Worm (Caenorhabditis elegans): ENCODE data around the gene wht-2.

Gene wht-2

DNA sequence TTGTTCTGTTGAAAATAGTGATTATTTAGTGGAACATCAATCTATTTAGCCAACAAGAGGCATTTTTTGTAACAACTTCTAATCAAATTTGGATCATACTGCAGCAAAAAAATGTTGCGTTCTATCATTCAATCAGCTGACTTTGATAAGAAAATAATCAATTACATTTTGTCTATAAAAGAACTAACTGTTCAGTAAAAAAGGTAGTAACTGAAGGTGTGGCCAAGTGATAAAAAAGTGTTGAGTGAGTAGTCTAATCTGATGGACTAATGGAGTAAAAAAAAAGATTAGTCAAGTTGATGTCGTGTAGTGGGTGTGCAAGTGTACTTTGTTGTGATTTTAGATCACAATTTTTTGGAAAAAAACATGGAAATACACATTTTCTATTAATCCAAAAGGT lies 22.1 kb downstream of the wht-2 start:
- no peak for TF ChIP-seq sup-37 (GFP tag; optimal IDR thresholded peaks at IDR 0.05)
- no peak for TF ChIP-seq irx-1 (tag; optimal IDR thresholded peaks at IDR 0.05)
- no peak for TF ChIP-seq unc-30 (tag; optimal IDR thresholded peaks at IDR 0.05)
- no peak for TF ChIP-seq snu-23 (GFP tag; optimal IDR thresholded peaks at IDR 0.05)
- no peak for TF ChIP-seq skn-1 (tag; optimal IDR thresholded peaks at IDR 0.05)
- TF ChIP-seq ces-1 (GFP tag; optimal IDR thresholded peaks at IDR 0.05) = no peak
- peak in 1 of 2 experiments; percentile 6 for TF ChIP-seq lin-35 (GFP tag; optimal IDR thresholded peaks at IDR 0.05)
- peak in 2 of 6 experiments; percentile 1 to 61 for TF ChIP-seq elt-3 (tag; optimal IDR thresholded peaks at IDR 0.05)
- peak; percentile 57 for TF ChIP-seq nhr-85 (tag)
- no peak for TF ChIP-seq nhr-71 (tag; optimal IDR thresholded peaks at IDR 0.05)
- TF ChIP-seq xbp-1 (tag; optimal IDR thresholded peaks at IDR 0.05) = no peak
- no peak for TF ChIP-seq jun-1 (tag; optimal IDR thresholded peaks at IDR 0.05)
- no peak for TF ChIP-seq nhr-47 (tag; optimal IDR thresholded peaks at IDR 0.05)
- no peak for TF ChIP-seq efl-1 (optimal IDR thresholded peaks at IDR 0.05)
- TF ChIP-seq efl-1 (GFP tag; optimal IDR thresholded peaks at IDR 0.05 in 1 of 2) = peak in 1 of 2 experiments; percentile 80

DNA sequence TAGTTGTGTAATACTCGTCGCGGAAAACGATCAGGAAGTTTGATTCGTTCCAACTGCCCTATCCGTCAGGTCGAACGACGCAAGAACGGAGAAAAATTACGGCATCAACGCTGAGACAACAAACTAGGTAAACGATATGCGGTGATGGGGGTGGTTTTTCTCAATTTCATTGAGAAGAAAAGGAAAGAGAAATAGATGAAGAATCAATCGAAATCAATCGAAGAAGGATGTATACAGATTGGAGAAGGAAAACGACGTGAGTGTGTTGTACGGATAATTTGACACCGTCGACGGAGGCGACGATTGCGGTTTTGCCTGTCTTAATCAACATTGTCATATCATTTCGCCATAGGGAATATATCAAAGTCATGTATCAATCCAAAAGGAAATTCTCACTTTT lies 23.7 kb downstream of the wht-2 start:
- no peak for TF ChIP-seq Y116A8C.19 (tag; optimal IDR thresholded peaks at IDR 0.05; ENCODE audit: borderline replicate concordance)
- TF ChIP-seq nhr-85 (tag) = peak; percentile 49
- peak in 1 of 6 experiments; percentile 71 for TF ChIP-seq elt-3 (tag; optimal IDR thresholded peaks at IDR 0.05)
- no peak for TF ChIP-seq efl-1 (optimal IDR thresholded peaks at IDR 0.05)
- peak in 1 of 2 experiments; percentile 8 for TF ChIP-seq efl-1 (GFP tag; optimal IDR thresholded peaks at IDR 0.05 in 1 of 2)
- peak; percentile 90 for TF ChIP-seq blmp-1 (tag; optimal IDR thresholded peaks at IDR 0.05)
- no peak for TF ChIP-seq fkh-10 (GFP tag; optimal IDR thresholded peaks at IDR 0.05)
- TF ChIP-seq unc-30 (tag; optimal IDR thresholded peaks at IDR 0.05) = no peak
- TF ChIP-seq lin-35 (GFP tag; optimal IDR thresholded peaks at IDR 0.05) = peak in 1 of 2 experiments; percentile 8
- TF ChIP-seq egl-27 (tag; optimal IDR thresholded peaks at IDR 0.05) = peak in 1 of 2 experiments; percentile 5
- no peak for TF ChIP-seq fos-1 (tag; optimal IDR thresholded peaks at IDR 0.05)
- TF ChIP-seq snu-23 (GFP tag; optimal IDR thresholded peaks at IDR 0.05) = peak; percentile 1
- TF ChIP-seq lir-3 (tag; optimal IDR thresholded peaks at IDR 0.05; ENCODE audit: poor library complexity) = no peak

DNA sequence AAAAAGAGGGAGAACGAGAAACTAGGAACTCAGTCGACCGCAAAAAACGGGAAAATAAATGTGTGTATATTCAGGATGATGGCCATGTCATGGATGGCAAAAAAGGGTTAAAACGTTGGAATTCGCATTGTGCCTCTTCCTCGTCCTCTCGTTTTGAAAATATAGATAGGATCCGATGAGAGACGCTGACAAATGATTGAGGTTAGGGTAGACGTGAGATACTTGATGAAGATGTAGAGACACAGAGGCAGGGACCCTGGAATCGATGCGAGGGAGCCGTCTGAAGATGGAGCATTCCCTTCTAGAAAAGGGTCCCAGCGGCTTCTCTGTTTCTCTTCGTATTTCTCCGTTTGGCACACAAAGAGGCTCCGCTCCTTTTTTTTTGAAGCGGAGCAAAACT lies 24.7 kb downstream of the wht-2 start:
- TF ChIP-seq xbp-1 (tag; optimal IDR thresholded peaks at IDR 0.05) (peak; percentile 3), F16B12.6 (tag; optimal IDR thresholded peaks at IDR 0.05) (no peak), efl-3 (GFP tag; optimal IDR thresholded peaks at IDR 0.05) (no peak), C16A3.4 (tag; optimal IDR thresholded peaks at IDR 0.05) (no peak), dpl-1 (GFP tag; optimal IDR thresholded peaks at IDR 0.05) (peak in 1 of 3 experiments; percentile 22), tbx-2 (tag; optimal IDR thresholded peaks at IDR 0.05) (peak; percentile 32), ceh-82 (tag; optimal IDR thresholded peaks at IDR 0.05) (peak in 2 of 3 experiments; percentile 23 to 69), mep-1 (tag; optimal IDR thresholded peaks at IDR 0.05) (no peak), unc-86 (tag; optimal IDR thresholded peaks at IDR 0.05) (peak; percentile 54), snu-23 (GFP tag; optimal IDR thresholded peaks at IDR 0.05) (peak; percentile 24), efl-1 (optimal IDR thresholded peaks at IDR 0.05) (peak; percentile 1 to 23), efl-1 (GFP tag; optimal IDR thresholded peaks at IDR 0.05 in 1 of 2) (peak in 1 of 2 experiments; percentile 83), swsn-7 (tag; optimal IDR thresholded peaks at IDR 0.05) (peak; percentile 39), lin-14 (GFP tag; optimal IDR thresholded peaks at IDR 0.05) (peak; percentile 89), blmp-1 (tag; optimal IDR thresholded peaks at IDR 0.05) (no peak), nhr-71 (tag; optimal IDR thresholded peaks at IDR 0.05) (peak; percentile 4), elt-3 (tag; optimal IDR thresholded peaks at IDR 0.05) (no peak), lsy-2 (tag; optimal IDR thresholded peaks at IDR 0.05) (peak in 1 of 2 experiments; percentile 46), nhr-47 (tag; optimal IDR thresholded peaks at IDR 0.05) (peak; percentile 20), jun-1 (tag; optimal IDR thresholded peaks at IDR 0.05) (no peak), fkh-10 (GFP tag; optimal IDR thresholded peaks at IDR 0.05) (peak; percentile 72)

DNA sequence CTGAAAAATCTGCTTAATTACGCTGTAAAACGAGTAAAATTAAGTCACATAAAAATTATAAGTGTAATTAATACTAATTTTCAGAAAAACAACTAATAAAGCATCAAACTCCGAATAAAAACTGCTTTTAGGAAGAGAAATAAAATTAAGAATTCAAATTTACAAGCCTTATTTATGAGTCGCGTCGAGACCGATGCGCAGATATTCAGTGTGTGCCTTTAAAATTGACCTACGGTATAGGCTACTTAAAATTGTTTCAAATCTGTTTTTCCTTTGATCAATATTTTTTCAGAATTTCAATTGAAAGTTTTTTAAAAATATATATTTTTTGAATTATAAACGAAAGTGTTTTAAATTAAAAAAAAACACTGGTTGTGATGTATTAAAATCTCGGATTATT lies 27.9 kb downstream of the wht-2 start, which contains the start of gene sms-1:
TSS of gene sms-1 (minus strand) at position 6 of the 400 bp plus-strand sequence.
- TF ChIP-seq ztf-11 (tag; optimal IDR thresholded peaks at IDR 0.05) (no peak), nhr-19 (GFP tag; conservative IDR thresholded peaks at IDR 0.05) (no peak), irx-1 (tag; optimal IDR thresholded peaks at IDR 0.05) (no peak), mab-9 (GFP tag; IDR thresholded peaks at IDR 0.05) (no peak)
